Worm (Caenorhabditis elegans) whole organism, L1 larva: ENCODE measurements around the gene cnc-10.

ENCODE experiments used
- C04F5.9 ChIP-seq: sonication (generic microtip); optimal IDR thresholded peaks from 2 replicates; lab custom pipeline; 2016; ENCODE audit warnings: missing genetic modification characterization, missing compliant biosample characterization
- alr-1 ChIP-seq: fragments of 200-800 bp; sonication (Bioruptor generic); optimal IDR thresholded peaks from 2 replicates; lab custom pipeline; 2018; ENCODE audit warnings: borderline replicate concordance, mild to moderate bottlenecking, missing genetic modification characterization, missing compliant biosample characterization
- aly-2 ChIP-seq: fragments of 150-350 bp; optimal IDR thresholded peaks from 2 replicates; lab custom pipeline; 2014; ENCODE audit warnings: missing biosample characterization, missing genetic modification characterization
- ama-1 ChIP-seq: fragments of 150-350 bp; optimal IDR thresholded peaks from 2 replicates; lab custom pipeline; 2014
- blmp-1 ChIP-seq: fragments of 150-350 bp; optimal IDR thresholded peaks from 2 replicates; lab custom pipeline; 2014; ENCODE audit warnings: missing biosample characterization, missing genetic modification characterization
- ceh-8 ChIP-seq: fragments of 200-800 bp; sonication (Bioruptor generic); optimal IDR thresholded peaks from 2 replicates; lab custom pipeline; 2018; ENCODE audit warnings: mild to moderate bottlenecking, missing genetic modification characterization, moderate library complexity, missing compliant biosample characterization
- ceh-82 ChIP-seq, 3 experiments: fragments of 150-350 bp in 1 of 3; sonication (generic microtip) in 2 of 3; optimal IDR thresholded peaks; 2 replicates each; lab custom pipeline; 2014 to 2017; ENCODE audit warnings: missing biosample characterization in 3 of 3, missing genetic modification characterization in 3 of 3
- dpl-1 ChIP-seq, 3 experiments: fragments of 150-350 bp in 2 of 3; sonication (generic microtip) in 1 of 3; optimal IDR thresholded peaks; 2 replicates each; lab custom pipeline; 2014 to 2017; ENCODE audit warnings: missing biosample characterization in 3 of 3, missing genetic modification characterization in 3 of 3, missing genetic modification reagents in 3 of 3
- efl-3 ChIP-seq: fragments of 200-800 bp; sonication (Bioruptor generic); optimal IDR thresholded peaks from 2 replicates; lab custom pipeline; 2018; ENCODE audit warnings: mild to moderate bottlenecking, missing genetic modification characterization, missing compliant biosample characterization
- egl-27 ChIP-seq, 2 experiments: fragments of 150-350 bp in 1 of 2; sonication (generic microtip); optimal IDR thresholded peaks; 3 replicates each; lab custom pipeline; 2017 to 2018; ENCODE audit warnings: missing biosample characterization in 2 of 2, missing genetic modification characterization in 2 of 2, missing genetic modification reagents in 2 of 2
- elt-2 ChIP-seq: sonication (generic microtip); optimal IDR thresholded peaks from 2 replicates; lab custom pipeline; 2016; ENCODE audit warnings: missing genetic modification characterization, mild to moderate bottlenecking, inconsistent platforms, missing compliant biosample characterization, missing genetic modification reagents
- elt-3 ChIP-seq, 6 experiments: fragments of 150-350 bp in 1 of 6; sonication (generic microtip); optimal IDR thresholded peaks; 2 replicates each; lab custom pipeline; 2017 to 2018; ENCODE audit warnings: missing biosample characterization in 6 of 6, missing genetic modification characterization in 6 of 6, inconsistent platforms in 1 of 6
- fkh-4 ChIP-seq: sonication (generic microtip); optimal IDR thresholded peaks from 2 replicates; lab custom pipeline; 2016; ENCODE audit warnings: missing compliant biosample characterization, missing genetic modification characterization, borderline replicate concordance
- fkh-8 ChIP-seq: sonication (generic microtip); optimal IDR thresholded peaks from 2 replicates; lab custom pipeline; 2016; ENCODE audit warnings: mild to moderate bottlenecking, missing genetic modification characterization, missing compliant biosample characterization
- fos-1 ChIP-seq: fragments of 150-350 bp; optimal IDR thresholded peaks from 2 replicates; lab custom pipeline; 2014; ENCODE audit warnings: missing biosample characterization, missing genetic modification characterization
- hlh-4 ChIP-seq: sonication (generic microtip); optimal IDR thresholded peaks from 2 replicates; lab custom pipeline; 2016; ENCODE audit warnings: mild to moderate bottlenecking, missing genetic modification characterization, missing compliant biosample characterization
- irx-1 ChIP-seq: sonication (generic microtip); optimal IDR thresholded peaks from 2 replicates; lab custom pipeline; 2016; ENCODE audit warnings: missing genetic modification characterization, missing compliant biosample characterization
- jun-1 ChIP-seq: fragments of 150-350 bp; optimal IDR thresholded peaks from 2 replicates; lab custom pipeline; 2014; ENCODE audit warnings: missing biosample characterization, missing genetic modification reagents, missing genetic modification characterization
- lin-13 ChIP-seq: fragments of 150-350 bp; optimal IDR thresholded peaks from 2 replicates; lab custom pipeline; 2014; ENCODE audit warnings: missing biosample characterization, missing genetic modification reagents, missing genetic modification characterization
- lin-15B ChIP-seq: fragments of 150-350 bp; sonication (generic microtip); optimal IDR thresholded peaks from 3 replicates; lab custom pipeline; 2014; ENCODE audit warnings: missing biosample characterization, missing genetic modification characterization
- lin-39 ChIP-seq: fragments of 150-350 bp; optimal IDR thresholded peaks from 2 replicates; lab custom pipeline; 2014; ENCODE audit warnings: missing biosample characterization, missing genetic modification reagents, missing genetic modification characterization
- lir-3 ChIP-seq: sonication (generic microtip); optimal IDR thresholded peaks from 2 replicates; lab custom pipeline; 2016; ENCODE audit warnings: mild to moderate bottlenecking, missing genetic modification characterization, moderate library complexity, missing compliant biosample characterization; ENCODE audit not compliant: poor library complexity
- mef-2 ChIP-seq: fragments of 150-350 bp; optimal IDR thresholded peaks from 2 replicates; lab custom pipeline; 2014; ENCODE audit warnings: missing biosample characterization, missing genetic modification characterization
- nhr-11 ChIP-seq: fragments of 150-350 bp; optimal IDR thresholded peaks from 2 replicates; lab custom pipeline; 2014; ENCODE audit warnings: missing biosample characterization, missing genetic modification characterization
- nhr-12 ChIP-seq: sonication (generic microtip); optimal IDR thresholded peaks from 2 replicates; lab custom pipeline; 2017; ENCODE audit warnings: missing biosample characterization, missing genetic modification characterization
- nhr-19 ChIP-seq: fragments of 200-800 bp; sonication (Bioruptor generic); conservative IDR thresholded peaks from 2 replicates; pipeline ENCODE4 v1.3.6; 2022; ENCODE audit warnings: missing genetic modification characterization, missing compliant biosample characterization
- nhr-20 ChIP-seq: sonication (generic microtip); optimal IDR thresholded peaks from 2 replicates; lab custom pipeline; 2016; ENCODE audit warnings: mild to moderate bottlenecking, missing genetic modification characterization, missing compliant biosample characterization
- nhr-237 ChIP-seq: fragments of 150-350 bp; optimal IDR thresholded peaks from 2 replicates; lab custom pipeline; 2014; ENCODE audit warnings: missing biosample characterization, missing genetic modification characterization
- nhr-84 ChIP-seq: sonication (generic microtip); optimal IDR thresholded peaks from 2 replicates; lab custom pipeline; 2017; ENCODE audit warnings: missing biosample characterization, missing genetic modification characterization
- nhr-85 ChIP-seq: sonication (generic microtip); peaks from one replicate; lab custom pipeline; 2016; ENCODE audit warnings: missing genetic modification characterization, inconsistent platforms, missing compliant biosample characterization
- nhr-90 ChIP-seq: sonication (generic microtip); optimal IDR thresholded peaks from 2 replicates; lab custom pipeline; 2016; ENCODE audit warnings: mild to moderate bottlenecking, missing genetic modification characterization, missing compliant biosample characterization; ENCODE audit not compliant: poor library complexity
- pqm-1 ChIP-seq: sonication (generic microtip); optimal IDR thresholded peaks from 3 replicates; lab custom pipeline; 2017; ENCODE audit warnings: missing biosample characterization, missing genetic modification characterization
- rnt-1 ChIP-seq: sonication (generic microtip); optimal IDR thresholded peaks from 2 replicates; lab custom pipeline; 2016; ENCODE audit warnings: mild to moderate bottlenecking, missing genetic modification characterization, moderate library complexity, missing compliant biosample characterization
- skn-1 ChIP-seq: fragments of 150-350 bp; optimal IDR thresholded peaks from 2 replicates; lab custom pipeline; 2014; ENCODE audit warnings: missing biosample characterization, missing genetic modification characterization
- snpc-4 ChIP-seq: fragments of 150-350 bp; optimal IDR thresholded peaks from 2 replicates; lab custom pipeline; 2014; ENCODE audit warnings: missing biosample characterization, missing genetic modification characterization
- sptf-1 ChIP-seq: fragments of 150-350 bp; optimal IDR thresholded peaks from 2 replicates; lab custom pipeline; 2014; ENCODE audit warnings: missing biosample characterization, missing genetic modification characterization
- tbx-2 ChIP-seq: sonication (generic microtip); optimal IDR thresholded peaks from 2 replicates; lab custom pipeline; 2016; ENCODE audit warnings: missing genetic modification characterization, missing compliant biosample characterization
- tlp-1 ChIP-seq: fragments of 150-350 bp; optimal IDR thresholded peaks from 2 replicates; lab custom pipeline; 2014; ENCODE audit warnings: missing biosample characterization, missing genetic modification characterization
- unc-130 ChIP-seq: fragments of 150-350 bp; optimal IDR thresholded peaks from 2 replicates; lab custom pipeline; 2017; ENCODE audit warnings: missing biosample characterization, missing genetic modification characterization, inconsistent platforms
- unc-30 ChIP-seq: sonication (generic microtip); optimal IDR thresholded peaks from 2 replicates; lab custom pipeline; 2017; ENCODE audit warnings: missing biosample characterization, missing genetic modification characterization
- unc-86 ChIP-seq: sonication (generic microtip); optimal IDR thresholded peaks from 2 replicates; lab custom pipeline; 2016; ENCODE audit warnings: missing genetic modification characterization, missing compliant biosample characterization
- unc-98 ChIP-seq: fragments of 200-800 bp; sonication (Bioruptor generic); IDR thresholded peaks from 2 replicates; pipeline ENCODE4 v1.3.6; 2022; ENCODE audit warnings: missing genetic modification characterization, missing compliant biosample characterization
- vab-15 ChIP-seq: sonication (generic microtip); optimal IDR thresholded peaks from 2 replicates; lab custom pipeline; 2017; ENCODE audit warnings: missing genotype, mild to moderate bottlenecking, missing genetic modification characterization, missing compliant biosample characterization
- zip-4 ChIP-seq: fragments of 200-800 bp; sonication (Bioruptor generic); optimal IDR thresholded peaks from 2 replicates; lab custom pipeline; 2018; ENCODE audit warnings: mild to moderate bottlenecking, missing genetic modification characterization, moderate library complexity, missing compliant biosample characterization
- ztf-11 ChIP-seq, 2 experiments: sonication (generic microtip); optimal IDR thresholded peaks; 2 replicates each; lab custom pipeline; 2016 to 2017; ENCODE audit warnings: missing genetic modification characterization in 2 of 2, missing biosample characterization in 1 of 2, missing compliant biosample characterization in 1 of 2
- ztf-4 ChIP-seq: fragments of 150-350 bp; optimal IDR thresholded peaks from 2 replicates; lab custom pipeline; 2014; ENCODE audit warnings: missing biosample characterization, missing genetic modification characterization

The cnc-10 gene

DNA sequence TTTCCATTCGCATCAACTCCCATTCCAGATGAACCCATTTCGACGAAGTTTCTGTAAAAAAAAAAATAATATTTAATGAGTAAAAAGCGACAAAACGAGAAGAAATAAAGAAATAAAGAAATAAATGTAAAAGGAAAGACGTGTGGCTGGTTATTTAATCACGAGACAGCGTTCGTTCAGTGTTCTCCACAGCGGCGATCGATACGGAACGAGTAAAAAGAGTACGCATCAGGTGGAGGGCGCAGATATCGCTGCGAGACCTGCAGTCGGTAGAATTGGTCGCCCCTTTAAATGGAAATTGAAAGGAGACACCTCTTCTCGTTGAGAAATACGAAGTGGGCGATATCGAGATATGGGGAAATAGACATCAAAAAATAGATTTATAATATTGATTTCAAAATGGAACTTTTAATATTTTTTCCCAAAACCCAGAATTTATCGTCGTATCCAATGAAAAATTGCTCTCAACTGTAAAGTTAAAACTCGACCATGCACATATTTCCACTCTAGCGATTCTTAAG lies 45.7 kb downstream of the cnc-10 start, which contains the start of gene pqn-70 (continued):
- TF ChIP-seq nhr-85 (tag; lab: Kevin White, UChicago) (peak; percentile 90), alr-1 (no peak), tlp-1 (tag; lab: Kevin White, UChicago) (no peak), nhr-90 (tag; lab: Kevin White, UChicago) (peak; percentile 79), tbx-2 (tag; lab: Kevin White, UChicago) (peak; percentile 86), mef-2 (tag; lab: Kevin White, UChicago) (no peak), skn-1 (peak; percentile 70), nhr-19 (peak; percentile 83), fkh-8 (tag; lab: Kevin White, UChicago) (peak; percentile 74), unc-30 (tag; lab: Kevin White, UChicago) (no peak), lir-3 (tag; lab: Kevin White, UChicago) (peak; percentile 74), fkh-4 (tag; lab: Kevin White, UChicago) (no peak), nhr-12 (no peak), efl-3 (GFP tag; lab: Kevin White, UChicago) (no peak), elt-3 (tag; optimal IDR thresholded peaks at IDR 0.05; lab: Kevin White, UChicago) (peak in 2 of 6 experiments; percentile 42 to 54), unc-130 (tag; lab: Kevin White, UChicago) (peak; percentile 87), lin-39 (tag; lab: Kevin White, UChicago) (peak; percentile 23), lin-15B (peak; percentile 53), ceh-82 (tag; optimal IDR thresholded peaks at IDR 0.05; lab: Kevin White, UChicago) (peak; percentile 87 to 98 (median 90)), nhr-237 (peak; percentile 39), jun-1 (peak; percentile 64), aly-2 (tag; lab: Kevin White, UChicago) (peak; percentile 25), nhr-11 (peak; percentile 12), rnt-1 (tag; lab: Kevin White, UChicago) (peak; percentile 84), nhr-20 (tag; lab: Kevin White, UChicago) (peak; percentile 90), irx-1 (tag; lab: Kevin White, UChicago) (peak; percentile 65), hlh-4 (tag; lab: Kevin White, UChicago) (no peak), ztf-4 (tag; lab: Kevin White, UChicago) (peak; percentile 75), dpl-1 (GFP tag; optimal IDR thresholded peaks at IDR 0.05; lab: Kevin White, UChicago) (peak; percentile 41 to 75 (median 69)), vab-15 (no peak), unc-98 (GFP tag; lab: Robert Waterston, UW) (no peak), unc-86 (tag; lab: Kevin White, UChicago) (peak; percentile 80), ama-1 (lab: Kevin White, UChicago) (no peak), snpc-4 (tag; lab: Kevin White, UChicago) (peak; percentile 72), elt-2 (peak; percentile 56), lin-13 (GFP tag; lab: Kevin White, UChicago) (peak; percentile 68), pqm-1 (tag; lab: Kevin White, UChicago) (no peak), egl-27 (tag; optimal IDR thresholded peaks at IDR 0.05; lab: Kevin White, UChicago) (no peak), blmp-1 (tag; lab: Kevin White, UChicago) (peak; percentile 92), ztf-11 (tag; optimal IDR thresholded peaks at IDR 0.05; lab: Kevin White, UChicago) (peak in 1 of 2 experiments; percentile 75), nhr-84 (tag; lab: Kevin White, UChicago) (no peak), C04F5.9 (tag; lab: Kevin White, UChicago) (peak; percentile 9), zip-4 (GFP tag; lab: Kevin White, UChicago) (peak; percentile 25), ceh-8 (no peak), sptf-1 (no peak), fos-1 (tag; lab: Kevin White, UChicago) (peak; percentile 28)
